Worm (Caenorhabditis elegans) whole organism, young adult: Measurements from ENCODE around the gene dcap-1.

Experiments used
- B0035.1 ChIP-seq: sonication (generic microtip); optimal IDR thresholded peaks from 2 replicates; lab custom pipeline; 2016; ENCODE audit warnings: missing genetic modification characterization, mild to moderate bottlenecking, missing compliant biosample characterization, missing genotype, missing genetic modification reagents
- B0261.1 ChIP-seq: sonication (generic microtip); optimal IDR thresholded peaks from 2 replicates; lab custom pipeline; 2016; ENCODE audit warnings: mild to moderate bottlenecking, missing genetic modification characterization, moderate library complexity, missing compliant biosample characterization
- B0336.3 ChIP-seq: fragments of 200-800 bp; sonication (Bioruptor generic); IDR thresholded peaks from 2 replicates; pipeline ENCODE4 v1.3.6; 2022; ENCODE audit warnings: missing genetic modification characterization, missing compliant biosample characterization
- C06A6.2 ChIP-seq: fragments of 200-800 bp; sonication (Bioruptor generic); conservative IDR thresholded peaks from 2 replicates; pipeline ENCODE4 v1.3.6; 2022; ENCODE audit warnings: missing genetic modification characterization, missing compliant biosample characterization
- F22D6.2 ChIP-seq: sonication (generic microtip); optimal IDR thresholded peaks from 2 replicates; lab custom pipeline; 2016; ENCODE audit warnings: mild to moderate bottlenecking, missing genetic modification characterization, missing compliant biosample characterization
- F33H1.4 ChIP-seq: fragments of 200-800 bp; sonication (Bioruptor generic); IDR thresholded peaks from 2 replicates; pipeline ENCODE4 v1.3.6; 2022; ENCODE audit warnings: missing genetic modification reagents, missing genetic modification characterization, missing compliant biosample characterization
- K12H6.12 ChIP-seq: fragments of 200-800 bp; sonication (Bioruptor generic); optimal IDR thresholded peaks from 2 replicates; lab custom pipeline; 2018; ENCODE audit warnings: mild to moderate bottlenecking, missing genetic modification characterization, missing compliant biosample characterization
- T26A5.8 ChIP-seq: sonication (generic microtip); optimal IDR thresholded peaks from 2 replicates; lab custom pipeline; 2016; ENCODE audit warnings: missing genetic modification characterization, missing compliant biosample characterization
- Y56A3A.18 ChIP-seq: fragments of 200-800 bp; sonication (Bioruptor generic); IDR thresholded peaks from 2 replicates; pipeline ENCODE4 v1.3.6; 2022; ENCODE audit warnings: missing genetic modification reagents, missing genetic modification characterization, missing compliant biosample characterization
- Y79H2A.3 ChIP-seq: fragments of 200-800 bp; sonication (Bioruptor generic); conservative IDR thresholded peaks from 2 replicates; pipeline ENCODE4 v1.3.6; 2022; ENCODE audit warnings: missing genetic modification reagents, missing genetic modification characterization, missing compliant biosample characterization
- akir-1 ChIP-seq: fragments of 200-800 bp; sonication (Bioruptor generic); optimal IDR thresholded peaks from 2 replicates; lab custom pipeline; 2018; ENCODE audit warnings: mild to moderate bottlenecking, missing genetic modification characterization, moderate library complexity, missing compliant biosample characterization
- aptf-3 ChIP-seq: fragments of 200-800 bp; sonication (Bioruptor generic); IDR thresholded peaks from 2 replicates; pipeline ENCODE4 v1.3.6; 2022; ENCODE audit warnings: missing genetic modification characterization, missing compliant biosample characterization
- atf-7 ChIP-seq: sonication (generic microtip); optimal IDR thresholded peaks from 2 replicates; lab custom pipeline; 2017; ENCODE audit warnings: mild to moderate bottlenecking, missing genetic modification characterization, missing compliant biosample characterization
- attf-3 ChIP-seq: fragments of 200-800 bp; sonication (Bioruptor generic); conservative IDR thresholded peaks from 2 replicates; pipeline ENCODE4 v1.3.6; 2022; ENCODE audit warnings: missing genetic modification reagents, missing genetic modification characterization, missing compliant biosample characterization
- ccch-3 ChIP-seq: fragments of 200-800 bp; sonication (Bioruptor generic); optimal IDR thresholded peaks from 2 replicates; lab custom pipeline; 2018; ENCODE audit warnings: mild to moderate bottlenecking, missing genetic modification characterization, missing compliant biosample characterization
- cebp-2 ChIP-seq: fragments of 200-800 bp; sonication (Bioruptor generic); IDR thresholded peaks from 2 replicates; pipeline ENCODE4 v1.3.6; 2022; ENCODE audit warnings: missing genetic modification characterization, missing compliant biosample characterization
- ceh-100 ChIP-seq: fragments of 200-800 bp; sonication (Bioruptor generic); IDR thresholded peaks from 2 replicates; pipeline ENCODE4 v1.3.6; 2022; ENCODE audit warnings: missing genetic modification reagents, missing genetic modification characterization, missing compliant biosample characterization
- ceh-58 ChIP-seq: fragments of 200-800 bp; sonication (Bioruptor generic); IDR thresholded peaks from 2 replicates; pipeline ENCODE4 v1.3.6; 2022; ENCODE audit warnings: missing genetic modification characterization, missing compliant biosample characterization
- ceh-91 ChIP-seq: fragments of 200-800 bp; sonication (Bioruptor generic); IDR thresholded peaks from 2 replicates; pipeline ENCODE4 v1.3.6; 2022; ENCODE audit warnings: missing genetic modification reagents, missing genetic modification characterization, missing compliant biosample characterization
- die-1 ChIP-seq: sonication (generic microtip); optimal IDR thresholded peaks from 2 replicates; lab custom pipeline; 2016; ENCODE audit warnings: missing genotype, mild to moderate bottlenecking, missing genetic modification characterization, missing compliant biosample characterization
- dpff-1 ChIP-seq: sonication (generic microtip); optimal IDR thresholded peaks from 2 replicates; lab custom pipeline; 2017; ENCODE audit warnings: mild to moderate bottlenecking, missing genetic modification characterization, missing compliant biosample characterization
- efl-1 ChIP-seq: fragments of 150-350 bp; optimal IDR thresholded peaks from 2 replicates; lab custom pipeline; 2014; ENCODE audit warnings: missing biosample characterization, missing genetic modification reagents, missing genetic modification characterization
- egrh-3 ChIP-seq: fragments of 200-800 bp; sonication (Bioruptor generic); IDR thresholded peaks from 2 replicates; pipeline ENCODE4 v1.3.6; 2022; ENCODE audit warnings: missing genetic modification reagents, missing genetic modification characterization, missing compliant biosample characterization
- ets-4 ChIP-seq: fragments of 200-800 bp; sonication (Bioruptor generic); optimal IDR thresholded peaks from 2 replicates; lab custom pipeline; 2018; ENCODE audit warnings: mild to moderate bottlenecking, missing genetic modification characterization, missing compliant biosample characterization
- hrde-1 ChIP-seq: sonication (generic microtip); optimal IDR thresholded peaks from 2 replicates; lab custom pipeline; 2016; ENCODE audit warnings: missing genetic modification characterization, mild to moderate bottlenecking, missing compliant biosample characterization, moderate library complexity, missing genotype, missing genetic modification reagents, borderline replicate concordance
- hsf-1 ChIP-seq: fragments of 200-800 bp; sonication (Bioruptor generic); IDR thresholded peaks from 2 replicates; pipeline ENCODE4 v1.3.6; 2022; ENCODE audit warnings: missing genetic modification reagents, missing genetic modification characterization, missing compliant biosample characterization
- let-526 ChIP-seq: fragments of 200-800 bp; sonication (Bioruptor generic); IDR thresholded peaks from 2 replicates; pipeline ENCODE4 v1.3.6; 2022; ENCODE audit warnings: missing genetic modification reagents, missing genetic modification characterization, missing compliant biosample characterization
- lin-35 ChIP-seq, 3 experiments: fragments of 150-350 bp in 2 of 3; sonication (generic microtip) in 1 of 3; optimal IDR thresholded peaks; 2 replicates each; lab custom pipeline; 2014 to 2018; ENCODE audit warnings: missing biosample characterization in 3 of 3, missing genetic modification characterization in 3 of 3, missing genetic modification reagents in 3 of 3
- lin-40 ChIP-seq: sonication (generic microtip); optimal IDR thresholded peaks from 2 replicates; lab custom pipeline; 2016; ENCODE audit warnings: missing genetic modification characterization, mild to moderate bottlenecking, missing compliant biosample characterization, missing genotype, missing genetic modification reagents
- madf-3 ChIP-seq: fragments of 200-800 bp; sonication (Bioruptor generic); IDR thresholded peaks from 2 replicates; pipeline ENCODE4 v1.3.6; 2022; ENCODE audit warnings: missing genetic modification reagents, missing genetic modification characterization, missing compliant biosample characterization
- madf-6 ChIP-seq: fragments of 200-800 bp; sonication (Bioruptor generic); IDR thresholded peaks from 2 replicates; pipeline ENCODE4 v1.3.6; 2022; ENCODE audit warnings: missing genetic modification reagents, missing genetic modification characterization, missing compliant biosample characterization
- madf-8 ChIP-seq: fragments of 200-800 bp; sonication (Bioruptor generic); conservative IDR thresholded peaks from 2 replicates; pipeline ENCODE4 v1.3.6; 2022; ENCODE audit warnings: missing genetic modification reagents, missing genetic modification characterization, missing compliant biosample characterization
- mcd-1 ChIP-seq: fragments of 200-800 bp; sonication (Bioruptor generic); IDR thresholded peaks from 2 replicates; pipeline ENCODE4 v1.3.6; 2022; ENCODE audit warnings: missing genetic modification reagents, missing genetic modification characterization, missing compliant biosample characterization
- nfyb-1 ChIP-seq: fragments of 200-800 bp; sonication (Bioruptor generic); IDR thresholded peaks from 2 replicates; pipeline ENCODE4 v1.3.6; 2022; ENCODE audit warnings: missing genetic modification reagents, missing genetic modification characterization, missing compliant biosample characterization
- nhr-27 ChIP-seq: fragments of 200-800 bp; sonication (Bioruptor generic); optimal IDR thresholded peaks from 2 replicates; lab custom pipeline; 2018; ENCODE audit warnings: mild to moderate bottlenecking, missing genetic modification characterization, moderate library complexity, missing compliant biosample characterization
- sdz-38 ChIP-seq: sonication (generic microtip); optimal IDR thresholded peaks from 2 replicates; lab custom pipeline; 2016; ENCODE audit warnings: missing genotype, missing genetic modification characterization, missing compliant biosample characterization
- snpc-1.1 ChIP-seq: sonication (generic microtip); optimal IDR thresholded peaks from 2 replicates; lab custom pipeline; 2017; ENCODE audit warnings: missing genetic modification characterization, mild to moderate bottlenecking, missing compliant biosample characterization, antibody characterized with exemption, moderate library complexity, missing genotype, missing genetic modification reagents; ENCODE audit not compliant: insufficient read depth
- tbx-9 ChIP-seq: sonication (generic microtip); optimal IDR thresholded peaks from 2 replicates; lab custom pipeline; 2016; ENCODE audit warnings: borderline replicate concordance, missing genetic modification characterization, inconsistent platforms, missing compliant biosample characterization
- zfh-2 ChIP-seq: fragments of 200-800 bp; sonication (Bioruptor generic); conservative IDR thresholded peaks from 2 replicates; pipeline ENCODE4 v1.3.6; 2022; ENCODE audit warnings: missing genetic modification reagents, missing genetic modification characterization, missing compliant biosample characterization
- ztf-26 ChIP-seq: sonication (generic microtip); optimal IDR thresholded peaks from 2 replicates; lab custom pipeline; 2017; ENCODE audit warnings: missing genetic modification characterization, missing compliant biosample characterization
- ztf-28 ChIP-seq: fragments of 200-800 bp; sonication (Bioruptor generic); IDR thresholded peaks from 2 replicates; pipeline ENCODE4 v1.3.6; 2022; ENCODE audit warnings: missing genetic modification reagents, missing genetic modification characterization, missing compliant biosample characterization
- ztf-3 ChIP-seq: fragments of 200-800 bp; sonication (Bioruptor generic); optimal IDR thresholded peaks from 2 replicates; lab custom pipeline; 2018; ENCODE audit warnings: mild to moderate bottlenecking, missing genetic modification characterization, missing compliant biosample characterization

Gene dcap-1

ce11 chrIV:1054736-1055135, at the start of gene dcap-1:
dcap-1 (minus strand) TSS chrIV:1054794.
- TF ChIP-seq aptf-3 (GFP tag; lab: Robert Waterston, UW) (no peak), dpff-1 (no peak), Y79H2A.3 (GFP tag; lab: Robert Waterston, UW) (no peak), tbx-9 (tag; lab: Kevin White, UChicago) (no peak), attf-3 (GFP tag; lab: Robert Waterston, UW) (peak; percentile 96), F33H1.4 (GFP tag; lab: Robert Waterston, UW) (no peak), madf-8 (no peak), ccch-3 (GFP tag; lab: Kevin White, UChicago) (no peak), Y56A3A.18 (no peak), efl-1 (no peak), madf-3 (GFP tag; lab: Robert Waterston, UW) (no peak), T26A5.8 (tag; lab: Kevin White, UChicago) (no peak), atf-7 (tag; lab: Kevin White, UChicago) (no peak), K12H6.12 (tag; lab: Kevin White, UChicago) (no peak), ceh-91 (GFP tag; lab: Robert Waterston, UW) (no peak), egrh-3 (no peak), lin-40 (tag; lab: Kevin White, UChicago) (no peak), hrde-1 (tag; lab: Kevin White, UChicago) (no peak), lin-35 (GFP tag; optimal IDR thresholded peaks at IDR 0.05; lab: Kevin White, UChicago) (peak in 1 of 3 experiments; percentile 40), cebp-2 (GFP tag; lab: Robert Waterston, UW) (no peak), ets-4 (no peak), B0336.3 (GFP tag; lab: Robert Waterston, UW) (no peak), mcd-1 (peak; percentile 19; the same call in 1 of the 2 replicates), ztf-26 (no peak), snpc-1.1 (tag; lab: Kevin White, UChicago) (no peak)

- TF ChIP-seq mcd-1 (peak; percentile 32; the same call in 1 of the 2 replicates), madf-8 (peak; percentile 33; the same call in 1 of the 2 replicates), madf-6 (GFP tag; lab: Robert Waterston, UW) (peak; percentile 67), hsf-1 (peak; percentile 71)
Observed at ce11 chrIV:1104007-1104406, 49.4 kb upstream of the dcap-1 start.

ce11 chrIV:1097153-1097552, 42.6 kb upstream of the dcap-1 start, which contains the start of gene cox-18:
cox-18 (plus strand) TSS chrIV:1097453.
- TF ChIP-seq ztf-3 (GFP tag; lab: Kevin White, UChicago) (no peak), ceh-58 (GFP tag; lab: Robert Waterston, UW) (no peak)

ce11 chrIV:1096154-1096553, 41.6 kb upstream of the dcap-1 start:
- TF ChIP-seq zfh-2 = peak; percentile 83
- TF ChIP-seq egrh-3 = peak; percentile 48; the same call in 1 of the 2 replicates
- TF ChIP-seq C06A6.2 (GFP tag; lab: Robert Waterston, UW) = no peak

- TF ChIP-seq F22D6.2 (peak; percentile 86), mcd-1 (peak; percentile 99), ceh-100 (GFP tag; lab: Robert Waterston, UW) (peak; percentile 91), nfyb-1 (GFP tag; lab: Robert Waterston, UW) (peak; percentile 99), B0261.1 (tag; lab: Kevin White, UChicago) (peak; percentile 45), let-526 (GFP tag; lab: Robert Waterston, UW) (peak; percentile 96), ztf-28 (peak; percentile 92), B0035.1 (tag; lab: Kevin White, UChicago) (peak; percentile 82), die-1 (tag; lab: Kevin White, UChicago) (peak; percentile 12), nhr-27 (tag; lab: Kevin White, UChicago) (peak; percentile 37), hsf-1 (peak; percentile 98), sdz-38 (tag; lab: Kevin White, UChicago) (no peak), zfh-2 (peak; percentile 91), akir-1 (GFP tag; lab: Kevin White, UChicago) (no peak)
Observed at ce11 chrIV:1093870-1094564, 39.4 kb upstream of the dcap-1 start, which contains the start of the genes cct-8 and Y55F3AR.2. cct-8 (minus strand) TSS chrIV:1093920. Y55F3AR.2 (plus strand) TSS chrIV:1094541.
